Fruit fly (Drosophila melanogaster) whole organism, embryonic: ENCODE results near the gene CG4133.

Experiments
- Atf3 ChIP-seq: fragments of 200-800 bp; sonication (Bioruptor generic); optimal IDR thresholded peaks from 3 replicates; lab custom pipeline; 2016; ENCODE audit warnings: missing biosample characterization, missing genetic modification characterization
- CG10979 ChIP-seq: fragments of 200-800 bp; sonication (Bioruptor generic); optimal IDR thresholded peaks from 2 replicates; lab custom pipeline; 2018; ENCODE audit warnings: missing biosample characterization, mild to moderate bottlenecking, missing genetic modification characterization, moderate library complexity
- CG12219 ChIP-seq: fragments of 200-800 bp; sonication (Bioruptor generic); optimal IDR thresholded peaks from 3 replicates; lab custom pipeline; 2018; ENCODE audit warnings: missing biosample characterization, mild to moderate bottlenecking, missing genetic modification characterization
- CG13894 ChIP-seq: fragments of 200-800 bp; sonication (Bioruptor generic); optimal IDR thresholded peaks from 3 replicates; lab custom pipeline; 2018; ENCODE audit warnings: missing biosample characterization, mild to moderate bottlenecking, missing genetic modification characterization, moderate library complexity
- CG15514 ChIP-seq: fragments of 200-800 bp; sonication (Bioruptor generic); optimal IDR thresholded peaks from 3 replicates; lab custom pipeline; 2017; ENCODE audit warnings: missing biosample characterization, missing genetic modification characterization, mild to moderate bottlenecking, moderate library complexity, missing genetic modification reagents
- CG17912 ChIP-seq: fragments of 200-800 bp; sonication (Bioruptor generic); optimal IDR thresholded peaks from 2 replicates; lab custom pipeline; 2018; ENCODE audit warnings: missing biosample characterization, mild to moderate bottlenecking, missing genetic modification characterization
- CG1832 ChIP-seq: fragments of 200-800 bp; sonication (Bioruptor generic); optimal IDR thresholded peaks from 2 replicates; lab custom pipeline; 2017; ENCODE audit warnings: missing biosample characterization, mild to moderate bottlenecking, missing genetic modification characterization, inconsistent platforms
- CG2120 ChIP-seq: fragments of 200-800 bp; sonication (Bioruptor generic); optimal IDR thresholded peaks from 3 replicates; lab custom pipeline; 2016; ENCODE audit warnings: missing biosample characterization, missing genetic modification characterization
- CG2129 ChIP-seq: fragments of 200-800 bp; sonication (Bioruptor generic); IDR thresholded peaks from 2 replicates; pipeline ENCODE4 v1.3.6; 2022; ENCODE audit warnings: missing biosample characterization, missing genetic modification characterization; ENCODE audit not compliant: partially characterized antibody
- CG2678 ChIP-seq: fragments of 200-800 bp; sonication (Bioruptor generic); optimal IDR thresholded peaks from 3 replicates; lab custom pipeline; 2019; ENCODE audit warnings: missing biosample characterization, mild to moderate bottlenecking, missing genetic modification characterization, moderate library complexity
- CG30020 ChIP-seq: fragments of 200-800 bp; optimal IDR thresholded peaks from 2 replicates; lab custom pipeline; 2019; ENCODE audit warnings: missing biosample characterization, mild to moderate bottlenecking, missing genetic modification characterization, moderate library complexity
- CG30403 ChIP-seq: fragments of 200-800 bp; sonication (Bioruptor generic); optimal IDR thresholded peaks from 3 replicates; lab custom pipeline; 2016; ENCODE audit warnings: missing biosample characterization, missing genetic modification characterization
- CG31365 ChIP-seq: fragments of 200-800 bp; sonication (Bioruptor generic); optimal IDR thresholded peaks from 2 replicates; lab custom pipeline; 2018; ENCODE audit warnings: missing biosample characterization, mild to moderate bottlenecking, missing genetic modification characterization
- CG3838 ChIP-seq: fragments of 200-800 bp; sonication (Bioruptor generic); optimal IDR thresholded peaks from 3 replicates; lab custom pipeline; 2016; ENCODE audit warnings: missing biosample characterization, missing genetic modification characterization
- CG4282 ChIP-seq: fragments of 200-800 bp; sonication (Bioruptor generic); optimal IDR thresholded peaks from 2 replicates; lab custom pipeline; 2016; ENCODE audit warnings: missing biosample characterization, missing genetic modification characterization
- CG6683 ChIP-seq: fragments of 200-800 bp; sonication (Bioruptor generic); optimal IDR thresholded peaks from 2 replicates; lab custom pipeline; 2017; ENCODE audit warnings: missing biosample characterization, mild to moderate bottlenecking, missing genetic modification characterization, missing genetic modification reagents
- CG7271 ChIP-seq: fragments of 200-800 bp; sonication (Bioruptor generic); optimal IDR thresholded peaks from 2 replicates; lab custom pipeline; 2018; ENCODE audit warnings: missing biosample characterization, mild to moderate bottlenecking, missing genetic modification characterization, moderate library complexity
- CG8359 ChIP-seq: fragments of 200-800 bp; sonication (Bioruptor generic); optimal IDR thresholded peaks from 2 replicates; lab custom pipeline; 2017; ENCODE audit warnings: missing biosample characterization, mild to moderate bottlenecking, missing genetic modification characterization, borderline replicate concordance
- CG9797 ChIP-seq: fragments of 200-800 bp; sonication (Bioruptor generic); optimal IDR thresholded peaks from 3 replicates; lab custom pipeline; 2018; ENCODE audit warnings: missing biosample characterization, mild to moderate bottlenecking, missing genetic modification characterization
- CG9817 ChIP-seq: fragments of 200-800 bp; sonication (Bioruptor generic); optimal IDR thresholded peaks from 2 replicates; lab custom pipeline; 2018; ENCODE audit warnings: missing biosample characterization, mild to moderate bottlenecking, missing genetic modification characterization, moderate library complexity
- D19B ChIP-seq: fragments of 200-800 bp; sonication (Bioruptor generic); optimal IDR thresholded peaks from 2 replicates; lab custom pipeline; 2017; ENCODE audit warnings: missing biosample characterization, mild to moderate bottlenecking, missing genetic modification characterization
- Eip74EF ChIP-seq, 2 experiments: fragments of 200-800 bp in 1 of 2; fragments of >200 bp in 1 of 2; sonication (Bioruptor generic) in 1 of 2; optimal IDR thresholded peaks; 2 replicates each; lab custom pipeline; 2017 to 2019; ENCODE audit warnings: missing biosample characterization in 2 of 2, missing genetic modification characterization in 2 of 2, mild to moderate bottlenecking in 1 of 2, moderate library complexity in 1 of 2
- GATAe ChIP-seq: fragments of 200-800 bp; sonication (Bioruptor generic); conservative IDR thresholded peaks from 2 replicates; pipeline ENCODE4 v1.3.6; 2022; ENCODE audit warnings: missing biosample characterization, missing genetic modification characterization
- HLHmδ ChIP-seq: fragments of 200-800 bp; sonication (Bioruptor generic); optimal IDR thresholded peaks from 2 replicates; lab custom pipeline; 2018; ENCODE audit warnings: missing biosample characterization, mild to moderate bottlenecking, missing genetic modification characterization, moderate library complexity
- HmgZ ChIP-seq: fragments of 200-800 bp; sonication (Bioruptor generic); optimal IDR thresholded peaks from 2 replicates; lab custom pipeline; 2018; ENCODE audit warnings: missing biosample characterization, mild to moderate bottlenecking, missing genetic modification characterization
- NC2α ChIP-seq: fragments of 200-800 bp; sonication (Bioruptor generic); optimal IDR thresholded peaks from 2 replicates; lab custom pipeline; 2016; ENCODE audit warnings: missing biosample characterization, missing genetic modification characterization
- Neu2 ChIP-seq: fragments of 200-800 bp; sonication (Bioruptor generic); optimal IDR thresholded peaks from 3 replicates; lab custom pipeline; 2016; ENCODE audit warnings: missing biosample characterization, missing genetic modification characterization, borderline replicate concordance
- Nf-YB ChIP-seq: fragments of 200-800 bp; sonication (Bioruptor generic); optimal IDR thresholded peaks from 3 replicates; lab custom pipeline; 2019; ENCODE audit warnings: missing biosample characterization, mild to moderate bottlenecking, missing genetic modification characterization, moderate library complexity
- Vsx1 ChIP-seq: fragments of 200-800 bp; sonication (Bioruptor generic); optimal IDR thresholded peaks from 2 replicates; lab custom pipeline; 2017; ENCODE audit warnings: missing biosample characterization, mild to moderate bottlenecking, missing genetic modification characterization, missing genetic modification reagents
- Xbp1 ChIP-seq: fragments of 200-800 bp; sonication (Bioruptor generic); optimal IDR thresholded peaks from 3 replicates; lab custom pipeline; 2016; ENCODE audit warnings: missing biosample characterization, mild to moderate bottlenecking, missing genetic modification characterization
- ab ChIP-seq: fragments of 200-800 bp; sonication (Bioruptor generic); optimal IDR thresholded peaks from 2 replicates; lab custom pipeline; 2016; ENCODE audit warnings: missing biosample characterization, missing genetic modification characterization
- bcd ChIP-seq: fragments of 200-800 bp; sonication (Bioruptor generic); optimal IDR thresholded peaks from 2 replicates; lab custom pipeline; 2017; ENCODE audit warnings: missing biosample characterization, mild to moderate bottlenecking, missing genetic modification characterization
- bigmax ChIP-seq: fragments of 200-800 bp; sonication (Bioruptor generic); optimal IDR thresholded peaks from 2 replicates; lab custom pipeline; 2018; ENCODE audit warnings: missing biosample characterization, mild to moderate bottlenecking, missing genetic modification characterization
- btn ChIP-seq: fragments of 200-800 bp; sonication (Bioruptor generic); optimal IDR thresholded peaks from 2 replicates; lab custom pipeline; 2016; ENCODE audit warnings: missing biosample characterization, missing genetic modification characterization
- croc ChIP-seq: fragments of 200-800 bp; sonication (Bioruptor generic); conservative IDR thresholded peaks from 3 replicates; pipeline ENCODE4 v1.3.6; 2022; ENCODE audit warnings: missing biosample characterization, missing genetic modification characterization
- dpn ChIP-seq, 2 experiments: fragments of 200-800 bp; sonication (Bioruptor generic); optimal IDR thresholded peaks; 3 replicates each; lab custom pipeline; 2016; ENCODE audit warnings: missing biosample characterization in 2 of 2, missing genetic modification characterization in 2 of 2
- ham ChIP-seq: fragments of 200-800 bp; sonication (Bioruptor generic); IDR thresholded peaks from 2 replicates; pipeline ENCODE4 v1.3.6; 2022; ENCODE audit warnings: missing biosample characterization, missing genetic modification characterization
- hkb ChIP-seq, 2 experiments: fragments of 200-800 bp in 1 of 2; fragments of >200 bp in 1 of 2; sonication (Bioruptor generic) in 1 of 2; IDR thresholded peaks in 1 of 2; optimal IDR thresholded peaks in 1 of 2; 2 replicates each; pipeline versions ENCODE4 v1.3.6 to Lab custom; 2017 to 2022; ENCODE audit warnings: missing biosample characterization in 1 of 2, missing genetic modification characterization in 1 of 2
- nerfin-2 ChIP-seq: fragments of 200-800 bp; sonication (Bioruptor generic); IDR thresholded peaks from 2 replicates; pipeline ENCODE4 v1.3.6; 2022; ENCODE audit warnings: missing biosample characterization, missing genetic modification characterization; ENCODE audit not compliant: partially characterized antibody
- prd ChIP-seq, 3 experiments: fragments of >200 bp in 2 of 3; fragments of 200-800 bp in 1 of 3; sonication (Bioruptor generic) in 1 of 3; optimal IDR thresholded peaks in 2 of 3; IDR thresholded peaks in 1 of 3; 2 replicates in 2 of 3; 3 replicates in 1 of 3; pipeline versions ENCODE4 v1.3.6 to Lab custom; 2017 to 2022; ENCODE audit warnings: missing biosample characterization in 1 of 3, missing genetic modification characterization in 1 of 3
- pros ChIP-seq: fragments of 200-800 bp; sonication (Bioruptor generic); optimal IDR thresholded peaks from 3 replicates; lab custom pipeline; 2019; ENCODE audit warnings: missing biosample characterization, mild to moderate bottlenecking, missing genetic modification characterization, moderate library complexity
- ranshi ChIP-seq: fragments of 200-800 bp; sonication (Bioruptor generic); IDR thresholded peaks from 2 replicates; pipeline ENCODE4 v1.3.6; 2022; ENCODE audit warnings: missing biosample characterization, missing genetic modification characterization
- sim ChIP-seq: fragments of 200-800 bp; sonication (Bioruptor generic); IDR thresholded peaks from 2 replicates; pipeline ENCODE4 v1.3.6; 2022; ENCODE audit warnings: missing biosample characterization, missing genetic modification characterization
- slou ChIP-seq: fragments of 200-800 bp; sonication (Bioruptor generic); optimal IDR thresholded peaks from 3 replicates; lab custom pipeline; 2016; ENCODE audit warnings: missing biosample characterization, missing genetic modification characterization
- tap ChIP-seq: fragments of 200-800 bp; optimal IDR thresholded peaks from 3 replicates; lab custom pipeline; 2019; ENCODE audit warnings: missing biosample characterization, mild to moderate bottlenecking, missing genetic modification characterization, moderate library complexity
- tll ChIP-seq, 2 experiments: fragments of 200-800 bp in 1 of 2; fragments of >200 bp in 1 of 2; sonication (Bioruptor generic) in 1 of 2; optimal IDR thresholded peaks; 2 replicates each; lab custom pipeline; 2017 to 2019; ENCODE audit warnings: missing biosample characterization in 2 of 2, missing genetic modification characterization in 2 of 2, mild to moderate bottlenecking in 1 of 2, moderate library complexity in 1 of 2
- ttk ChIP-seq: fragments of 200-800 bp; sonication (Bioruptor generic); IDR thresholded peaks from 2 replicates; pipeline ENCODE4 v2.1.2; 2022; ENCODE audit warnings: missing biosample characterization, missing genetic modification characterization
- z ChIP-seq: fragments of 200-800 bp; sonication (Bioruptor generic); IDR thresholded peaks from 3 replicates; pipeline ENCODE4 v1.3.6; 2022; ENCODE audit warnings: missing biosample characterization, missing genetic modification characterization
- zfh2 ChIP-seq: fragments of 200-800 bp; sonication (Bioruptor generic); optimal IDR thresholded peaks from 2 replicates; lab custom pipeline; 2016; ENCODE audit warnings: missing biosample characterization, missing genetic modification characterization

Gene CG4133

DNA sequence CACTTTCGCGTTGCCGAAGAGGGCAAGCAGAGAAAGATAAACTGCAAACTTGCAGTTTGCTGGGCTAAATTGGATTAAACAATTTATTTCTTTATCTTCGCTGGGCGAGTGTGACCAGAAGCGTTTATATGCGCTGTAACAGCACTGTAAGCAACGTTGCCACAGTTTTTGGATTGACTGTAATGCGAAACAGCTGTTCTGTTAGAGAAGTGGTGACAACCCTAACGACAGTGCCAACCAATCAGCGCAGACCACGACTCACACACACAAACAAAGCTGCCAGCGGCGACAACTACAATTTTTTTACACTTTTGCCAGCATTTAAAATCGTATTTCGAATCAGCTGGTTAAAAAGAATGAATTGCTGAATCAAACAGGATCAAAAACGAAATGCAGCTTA, 2.5 kb upstream of the CG4133 start, which contains the start of the genes crq and shv (continued):
- no peak for TF ChIP-seq HLHmδ (GFP tag; lab: Kevin White, UChicago)
- no peak for TF ChIP-seq bigmax (GFP tag; lab: Kevin White, UChicago)
- TF ChIP-seq D19B, result no peak
- peak; percentile 98 for TF ChIP-seq Xbp1 (GFP tag; lab: Kevin White, UChicago)
- TF ChIP-seq CG7271 (tag; lab: Kevin White, UChicago), result no peak
- no peak for TF ChIP-seq nerfin-2
- TF ChIP-seq dpn (GFP tag; optimal IDR thresholded peaks at IDR 0.05; lab: Kevin White, UChicago), result no peak
- TF ChIP-seq Nf-YB, result peak; percentile 99
- no peak for TF ChIP-seq CG17912
- no peak for TF ChIP-seq pros (GFP tag; lab: Kevin White, UChicago)
- TF ChIP-seq CG12219, result no peak
- no peak for TF ChIP-seq CG31365 (tag; lab: Kevin White, UChicago)
- TF ChIP-seq hkb (optimal IDR thresholded peaks at IDR 0.05; lab: Kevin White, UChicago), result no peak
- TF ChIP-seq hkb (GFP tag; IDR thresholded peaks at IDR 0.05; lab: Robert Waterston, UW), result no peak
- no peak for TF ChIP-seq zfh2
- no peak for TF ChIP-seq CG2678 (tag; lab: Kevin White, UChicago)
- TF ChIP-seq CG15514 (GFP tag; lab: Kevin White, UChicago), result peak; percentile 47
- no peak for TF ChIP-seq CG4282
- no peak for TF ChIP-seq bcd (GFP tag; lab: Kevin White, UChicago)
- no peak for TF ChIP-seq ttk (GFP tag; lab: Robert Waterston, UW)
- TF ChIP-seq CG8359 (GFP tag; lab: Kevin White, UChicago), result no peak
- TF ChIP-seq CG10979 (tag; lab: Kevin White, UChicago), result no peak
- TF ChIP-seq CG13894 (tag; lab: Kevin White, UChicago), result no peak
- no peak for TF ChIP-seq tll (GFP tag; optimal IDR thresholded peaks at IDR 0.05; lab: Kevin White, UChicago)
- TF ChIP-seq ham (GFP tag; lab: Robert Waterston, UW), result no peak
- TF ChIP-seq ranshi (GFP tag; lab: Robert Waterston, UW), result no peak
- TF ChIP-seq HmgZ (tag; lab: Kevin White, UChicago), result peak; percentile 66
- TF ChIP-seq NC2α (GFP tag; lab: Kevin White, UChicago), result no peak
- TF ChIP-seq croc (GFP tag; lab: Robert Waterston, UW), result no peak
- no peak for TF ChIP-seq btn (GFP tag; lab: Kevin White, UChicago)
- TF ChIP-seq GATAe (GFP tag; lab: Robert Waterston, UW), result no peak
- TF ChIP-seq slou, result no peak
- no peak for TF ChIP-seq CG2120 (GFP tag; lab: Kevin White, UChicago)
- TF ChIP-seq Atf3 (GFP tag; lab: Kevin White, UChicago), result no peak
- TF ChIP-seq CG30403 (GFP tag; lab: Kevin White, UChicago), result no peak
- no peak for TF ChIP-seq CG30020 (tag; lab: Kevin White, UChicago)
- no peak for TF ChIP-seq prd (optimal IDR thresholded peaks at IDR 0.05; lab: Kevin White, UChicago)
- no peak for TF ChIP-seq prd (GFP tag; IDR thresholded peaks at IDR 0.05; lab: Robert Waterston, UW)
- no peak for TF ChIP-seq CG2129 (GFP tag; lab: Robert Waterston, UW)
- no peak for TF ChIP-seq CG1832
- peak; percentile 85 for TF ChIP-seq CG9797 (GFP tag; lab: Kevin White, UChicago)
- no peak for TF ChIP-seq CG3838 (GFP tag; lab: Kevin White, UChicago)
- no peak for TF ChIP-seq Vsx1 (GFP tag; lab: Kevin White, UChicago)
- TF ChIP-seq z (GFP tag; lab: Robert Waterston, UW), result no peak
- TF ChIP-seq ab (GFP tag; lab: Kevin White, UChicago), result no peak
- no peak for TF ChIP-seq CG9817
- TF ChIP-seq CG6683 (GFP tag; lab: Kevin White, UChicago), result no peak
- TF ChIP-seq Neu2, result no peak
- TF ChIP-seq sim (GFP tag; lab: Robert Waterston, UW), result no peak
- no peak for TF ChIP-seq Eip74EF (GFP tag; optimal IDR thresholded peaks at IDR 0.05; lab: Kevin White, UChicago)
- no peak for TF ChIP-seq tap (tag; lab: Kevin White, UChicago)
